Worm (Caenorhabditis elegans) whole organism, young adult: ENCODE measurements around the gene acdh-7.

Source experiments
- B0261.1 ChIP-seq: sonication (generic microtip); optimal IDR thresholded peaks from 2 replicates; lab custom pipeline; 2016; ENCODE audit warnings: mild to moderate bottlenecking, missing genetic modification characterization, moderate library complexity, missing compliant biosample characterization
- C06A6.2 ChIP-seq: fragments of 200-800 bp; sonication (Bioruptor generic); conservative IDR thresholded peaks from 2 replicates; pipeline ENCODE4 v1.3.6; 2022; ENCODE audit warnings: missing genetic modification characterization, missing compliant biosample characterization
- F10E7.11 ChIP-seq: sonication (generic microtip); optimal IDR thresholded peaks from 2 replicates; lab custom pipeline; 2017; ENCODE audit warnings: mild to moderate bottlenecking, missing genetic modification characterization, moderate library complexity, missing compliant biosample characterization
- F52B5.7 ChIP-seq: sonication (generic microtip); optimal IDR thresholded peaks from 2 replicates; lab custom pipeline; 2016; ENCODE audit warnings: mild to moderate bottlenecking, missing genetic modification characterization, missing compliant biosample characterization
- F55B11.4 ChIP-seq: sonication (generic microtip); optimal IDR thresholded peaks from 2 replicates; lab custom pipeline; 2016; ENCODE audit warnings: missing compliant biosample characterization, missing genetic modification characterization, borderline replicate concordance; ENCODE audit not compliant: insufficient read depth
- F57C9.4 ChIP-seq: sonication (generic microtip); optimal IDR thresholded peaks from 2 replicates; lab custom pipeline; 2017; ENCODE audit warnings: mild to moderate bottlenecking, missing genetic modification characterization, missing compliant biosample characterization
- K11D2.4 ChIP-seq: fragments of 200-800 bp; sonication (Bioruptor generic); IDR thresholded peaks from 2 replicates; pipeline ENCODE4 v1.3.6; 2022; ENCODE audit warnings: missing genetic modification reagents, missing genetic modification characterization, missing compliant biosample characterization
- T07F8.4 ChIP-seq: sonication (generic microtip); optimal IDR thresholded peaks from 2 replicates; lab custom pipeline; 2016; ENCODE audit warnings: mild to moderate bottlenecking, missing genetic modification characterization, moderate library complexity, missing compliant biosample characterization
- T26A5.8 ChIP-seq: sonication (generic microtip); optimal IDR thresholded peaks from 2 replicates; lab custom pipeline; 2016; ENCODE audit warnings: missing genetic modification characterization, missing compliant biosample characterization
- atf-7 ChIP-seq: sonication (generic microtip); optimal IDR thresholded peaks from 2 replicates; lab custom pipeline; 2017; ENCODE audit warnings: mild to moderate bottlenecking, missing genetic modification characterization, missing compliant biosample characterization
- attf-3 ChIP-seq: fragments of 200-800 bp; sonication (Bioruptor generic); conservative IDR thresholded peaks from 2 replicates; pipeline ENCODE4 v1.3.6; 2022; ENCODE audit warnings: missing genetic modification reagents, missing genetic modification characterization, missing compliant biosample characterization
- attf-6 ChIP-seq: fragments of 200-800 bp; sonication (Bioruptor generic); IDR thresholded peaks from 2 replicates; pipeline ENCODE4 v1.3.6; 2022; ENCODE audit warnings: missing genetic modification reagents, missing genetic modification characterization, missing compliant biosample characterization
- bed-1 ChIP-seq: fragments of 200-800 bp; sonication (Bioruptor generic); IDR thresholded peaks from 2 replicates; pipeline ENCODE4 v1.3.6; 2022; ENCODE audit warnings: missing genetic modification reagents, missing genetic modification characterization, missing compliant biosample characterization
- bed-2 ChIP-seq: fragments of 200-800 bp; sonication (Bioruptor generic); IDR thresholded peaks from 2 replicates; pipeline ENCODE4 v1.3.6; 2022; ENCODE audit warnings: missing genetic modification reagents, missing genetic modification characterization, missing compliant biosample characterization
- ceh-91 ChIP-seq: fragments of 200-800 bp; sonication (Bioruptor generic); IDR thresholded peaks from 2 replicates; pipeline ENCODE4 v1.3.6; 2022; ENCODE audit warnings: missing genetic modification reagents, missing genetic modification characterization, missing compliant biosample characterization
- dox-1 ChIP-seq: fragments of 200-800 bp; sonication (Bioruptor generic); IDR thresholded peaks from 2 replicates; pipeline ENCODE4 v1.3.6; 2022; ENCODE audit warnings: missing genetic modification reagents, missing genetic modification characterization, missing compliant biosample characterization
- efl-1 ChIP-seq: fragments of 150-350 bp; optimal IDR thresholded peaks from 2 replicates; lab custom pipeline; 2014; ENCODE audit warnings: missing biosample characterization, missing genetic modification reagents, missing genetic modification characterization
- egl-44 ChIP-seq: fragments of 200-800 bp; sonication (Bioruptor generic); IDR thresholded peaks from 2 replicates; pipeline ENCODE4 v1.3.6; 2022; ENCODE audit warnings: missing genetic modification reagents, missing genetic modification characterization, missing compliant biosample characterization
- egrh-3 ChIP-seq: fragments of 200-800 bp; sonication (Bioruptor generic); IDR thresholded peaks from 2 replicates; pipeline ENCODE4 v1.3.6; 2022; ENCODE audit warnings: missing genetic modification reagents, missing genetic modification characterization, missing compliant biosample characterization
- ekl-4 ChIP-seq: fragments of 200-800 bp; sonication (Bioruptor generic); IDR thresholded peaks from 2 replicates; pipeline ENCODE4 v1.3.6; 2022; ENCODE audit warnings: missing genetic modification reagents, missing genetic modification characterization, missing compliant biosample characterization
- him-1 ChIP-seq: sonication (generic microtip); optimal IDR thresholded peaks from 2 replicates; lab custom pipeline; 2016; ENCODE audit warnings: missing genotype, missing genetic modification reagents, missing genetic modification characterization, missing compliant biosample characterization
- lag-1 ChIP-seq: fragments of 200-800 bp; sonication (Bioruptor generic); IDR thresholded peaks from 2 replicates; pipeline ENCODE4 v1.3.6; 2022; ENCODE audit warnings: missing genetic modification reagents, missing genetic modification characterization, missing compliant biosample characterization
- let-526 ChIP-seq: fragments of 200-800 bp; sonication (Bioruptor generic); IDR thresholded peaks from 2 replicates; pipeline ENCODE4 v1.3.6; 2022; ENCODE audit warnings: missing genetic modification reagents, missing genetic modification characterization, missing compliant biosample characterization
- lsy-27 ChIP-seq: sonication (generic microtip); optimal IDR thresholded peaks from 2 replicates; lab custom pipeline; 2017; ENCODE audit warnings: missing genetic modification characterization, mild to moderate bottlenecking, missing compliant biosample characterization, antibody characterized with exemption, missing genotype, borderline replicate concordance; ENCODE audit not compliant: insufficient read depth
- madf-3 ChIP-seq: fragments of 200-800 bp; sonication (Bioruptor generic); IDR thresholded peaks from 2 replicates; pipeline ENCODE4 v1.3.6; 2022; ENCODE audit warnings: missing genetic modification reagents, missing genetic modification characterization, missing compliant biosample characterization
- mcd-1 ChIP-seq: fragments of 200-800 bp; sonication (Bioruptor generic); IDR thresholded peaks from 2 replicates; pipeline ENCODE4 v1.3.6; 2022; ENCODE audit warnings: missing genetic modification reagents, missing genetic modification characterization, missing compliant biosample characterization
- nfya-1 ChIP-seq: sonication (generic microtip); optimal IDR thresholded peaks from 2 replicates; lab custom pipeline; 2017; ENCODE audit warnings: antibody characterized with exemption, missing compliant biosample characterization, missing genetic modification characterization, borderline replicate concordance; ENCODE audit not compliant: insufficient read depth
- nhr-179 ChIP-seq: sonication (generic microtip); optimal IDR thresholded peaks from 2 replicates; lab custom pipeline; 2016; ENCODE audit warnings: mild to moderate bottlenecking, missing genetic modification characterization, missing compliant biosample characterization
- nhr-80 ChIP-seq: sonication (generic microtip); optimal IDR thresholded peaks from 2 replicates; lab custom pipeline; 2016; ENCODE audit warnings: missing genetic modification characterization, missing compliant biosample characterization
- nhr-90 ChIP-seq: sonication (generic microtip); optimal IDR thresholded peaks from 2 replicates; lab custom pipeline; 2016; ENCODE audit warnings: missing genotype, mild to moderate bottlenecking, missing genetic modification characterization, missing compliant biosample characterization
- rec-8 ChIP-seq, 2 experiments: sonication (generic microtip); optimal IDR thresholded peaks; 2 replicates each; lab custom pipeline; 2016; ENCODE audit warnings: mild to moderate bottlenecking in 2 of 2, missing genetic modification characterization in 2 of 2, missing genetic modification reagents in 2 of 2, missing genotype in 2 of 2, missing biosample characterization in 1 of 2, missing compliant biosample characterization in 1 of 2, moderate library complexity in 1 of 2
- rpc-1 ChIP-seq, 2 experiments: fragments of 150-350 bp in 1 of 2; sonication (generic microtip) in 1 of 2; optimal IDR thresholded peaks; 2 replicates each; lab custom pipeline; 2014 to 2018; ENCODE audit warnings: missing biosample characterization in 1 of 2, missing genetic modification characterization in 1 of 2, missing genetic modification reagents in 1 of 2, missing genotype in 1 of 2
- sptf-2 ChIP-seq: fragments of 200-800 bp; sonication (Bioruptor generic); optimal IDR thresholded peaks from 2 replicates; lab custom pipeline; 2018; ENCODE audit warnings: mild to moderate bottlenecking, missing genetic modification characterization, missing compliant biosample characterization
- tbx-9 ChIP-seq: sonication (generic microtip); optimal IDR thresholded peaks from 2 replicates; lab custom pipeline; 2016; ENCODE audit warnings: borderline replicate concordance, missing genetic modification characterization, inconsistent platforms, missing compliant biosample characterization
- ztf-18 ChIP-seq: sonication (generic microtip); optimal IDR thresholded peaks from 2 replicates; lab custom pipeline; 2016; ENCODE audit warnings: missing genotype, mild to moderate bottlenecking, missing genetic modification characterization, missing compliant biosample characterization
- ztf-22 ChIP-seq: fragments of 200-800 bp; sonication (Bioruptor generic); optimal IDR thresholded peaks from 2 replicates; lab custom pipeline; 2018; ENCODE audit warnings: mild to moderate bottlenecking, missing genetic modification characterization, moderate library complexity, missing compliant biosample characterization
- ztf-25 ChIP-seq: fragments of 200-800 bp; sonication (Bioruptor generic); IDR thresholded peaks from 2 replicates; pipeline ENCODE4 v1.3.6; 2022; ENCODE audit warnings: missing genetic modification reagents, missing genetic modification characterization, missing compliant biosample characterization

The acdh-7 gene

DNA sequence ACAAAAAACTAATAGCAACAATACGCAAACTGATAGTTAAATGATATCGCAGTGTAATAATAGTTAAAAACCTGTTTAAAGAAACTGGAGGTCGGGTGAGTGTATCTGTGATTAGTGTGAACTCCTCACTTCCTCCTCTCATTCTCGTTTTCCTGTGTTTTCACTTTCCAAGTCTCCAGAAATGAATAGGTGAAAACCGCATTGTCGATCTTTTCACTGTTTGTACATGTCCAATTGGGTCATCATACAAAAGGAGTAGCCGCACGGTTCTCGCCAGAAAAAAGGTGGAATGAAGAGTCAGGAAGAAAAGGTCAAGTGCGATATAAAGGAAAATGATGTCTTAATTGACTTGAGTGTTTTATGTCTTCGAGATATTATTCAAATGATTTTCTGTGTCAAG, 5.4 kb downstream of the acdh-7 start:
- TF ChIP-seq ztf-25 (GFP tag; lab: Robert Waterston, UW) (no peak), K11D2.4 (GFP tag; lab: Robert Waterston, UW) (no peak), lsy-27 (tag; lab: Kevin White, UChicago) (no peak), ztf-18 (tag; lab: Kevin White, UChicago) (no peak), sptf-2 (GFP tag; lab: Kevin White, UChicago) (no peak), ceh-91 (GFP tag; lab: Robert Waterston, UW) (no peak), egrh-3 (GFP tag; lab: Robert Waterston, UW) (no peak), attf-3 (GFP tag; lab: Robert Waterston, UW) (no peak), nhr-80 (tag; lab: Kevin White, UChicago) (no peak), nhr-90 (tag; lab: Kevin White, UChicago) (no peak), F52B5.7 (no peak), T07F8.4 (tag; lab: Kevin White, UChicago) (no peak), egl-44 (GFP tag; lab: Robert Waterston, UW) (no peak), atf-7 (tag; lab: Kevin White, UChicago) (no peak), ekl-4 (no peak), rec-8 (tag; optimal IDR thresholded peaks at IDR 0.05; lab: Kevin White, UChicago) (no peak), ztf-22 (GFP tag; lab: Kevin White, UChicago) (no peak), dox-1 (GFP tag; lab: Robert Waterston, UW) (no peak)
- TF ChIP-seq, all 124 proteins: peak for 0

DNA sequence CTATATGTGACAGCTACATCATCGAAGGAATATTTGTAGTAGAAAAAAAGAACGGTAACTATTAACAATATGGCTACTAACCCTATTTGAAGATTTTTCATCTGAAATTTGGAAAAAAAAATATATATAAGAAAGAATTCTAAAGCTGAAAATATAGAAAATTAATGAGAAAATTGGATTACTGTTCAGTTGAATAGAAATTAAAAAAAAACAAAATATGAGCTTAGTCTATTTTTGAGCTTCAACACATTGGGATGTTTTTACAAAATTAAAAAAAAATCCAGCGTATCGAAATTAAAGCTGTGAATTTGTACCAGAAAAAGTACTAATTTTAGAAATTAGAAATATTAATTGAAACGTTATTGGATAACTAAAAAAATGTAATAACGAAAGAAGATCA, 7.6 kb downstream of the acdh-7 start, which contains the start of gene T08G2.2:
Gene T08G2.2 (minus strand): TSS at position 101 of the 400 bp plus-strand sequence.
- TF ChIP-seq madf-3 (GFP tag; lab: Robert Waterston, UW) (no peak), efl-1 (GFP tag; lab: Kevin White, UChicago) (no peak), let-526 (GFP tag; lab: Robert Waterston, UW) (no peak), bed-2 (no peak), tbx-9 (tag; lab: Kevin White, UChicago) (no peak), B0261.1 (no peak), rpc-1 (optimal IDR thresholded peaks at IDR 0.05; lab: Kevin White, UChicago) (no peak), rpc-1 (tag; optimal IDR thresholded peaks at IDR 0.05; lab: Kevin White, UChicago) (no peak), F55B11.4 (tag; lab: Kevin White, UChicago) (no peak), attf-6 (GFP tag; lab: Robert Waterston, UW) (no peak), nfya-1 (tag; lab: Kevin White, UChicago) (no peak), ztf-25 (GFP tag; lab: Robert Waterston, UW) (no peak), C06A6.2 (GFP tag; lab: Robert Waterston, UW) (no peak), nhr-179 (tag; lab: Kevin White, UChicago) (no peak), bed-1 (no peak), F10E7.11 (tag; lab: Kevin White, UChicago) (no peak), T26A5.8 (tag; lab: Kevin White, UChicago) (no peak), lag-1 (GFP tag; lab: Robert Waterston, UW) (no peak), him-1 (tag; lab: Kevin White, UChicago) (no peak), mcd-1 (GFP tag; lab: Robert Waterston, UW) (no peak)
- TF ChIP-seq, all 124 proteins: peak for 0

DNA sequence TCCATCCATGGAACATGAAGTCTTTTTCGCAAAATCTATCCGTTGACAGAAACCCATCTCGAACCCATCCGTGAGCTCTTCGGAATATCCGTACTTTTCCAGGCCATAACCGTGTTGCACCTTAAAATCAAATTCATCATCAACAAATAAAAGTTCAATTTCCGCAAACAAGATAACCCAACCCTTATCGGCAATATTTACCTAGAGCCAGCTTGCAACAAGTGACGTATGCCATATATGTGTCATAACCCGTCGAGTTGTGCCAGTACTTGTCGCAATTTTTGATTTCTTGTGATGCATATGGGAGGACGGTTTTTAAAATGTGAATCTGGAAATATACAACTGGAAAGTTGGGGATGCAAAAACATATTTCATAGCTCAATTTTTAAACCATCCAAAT, 11.1 kb downstream of the acdh-7 start:
- TF ChIP-seq nhr-80 (tag; lab: Kevin White, UChicago) (peak; percentile 7), F57C9.4 (tag; lab: Kevin White, UChicago) (no peak)
